Fruit fly (Drosophila melanogaster) whole organism, embryonic: Measurements from ENCODE around the gene Ccz1.

Source experiments
- ATbp ChIP-seq: fragments of 200-800 bp; sonication (Bioruptor generic); optimal IDR thresholded peaks from 2 replicates; lab custom pipeline; 2017; ENCODE audit warnings: missing biosample characterization, mild to moderate bottlenecking, missing genetic modification characterization, missing genetic modification reagents
- Bgb ChIP-seq: fragments of 200-800 bp; sonication (Bioruptor generic); IDR thresholded peaks from 2 replicates; pipeline ENCODE4 v1.3.6; 2022; ENCODE audit warnings: missing biosample characterization, missing genetic modification characterization; ENCODE audit not compliant: partially characterized antibody
- CG11398 ChIP-seq: fragments of 200-800 bp; sonication (Bioruptor generic); optimal IDR thresholded peaks from 2 replicates; lab custom pipeline; 2016; ENCODE audit warnings: missing biosample characterization, missing genetic modification characterization
- CG11723 ChIP-seq: fragments of 200-800 bp; sonication (Bioruptor generic); optimal IDR thresholded peaks from 2 replicates; lab custom pipeline; 2017; ENCODE audit warnings: missing biosample characterization, mild to moderate bottlenecking, missing genetic modification characterization
- CG1233 ChIP-seq: fragments of 200-800 bp; sonication (Bioruptor generic); optimal IDR thresholded peaks from 4 replicates; lab custom pipeline; 2018; ENCODE audit warnings: missing biosample characterization, mild to moderate bottlenecking, missing genetic modification characterization
- CG13424 ChIP-seq: fragments of 200-800 bp; sonication (Bioruptor generic); optimal IDR thresholded peaks from 2 replicates; lab custom pipeline; 2019; ENCODE audit warnings: missing biosample characterization, mild to moderate bottlenecking, missing genetic modification characterization, moderate library complexity
- CG14860 ChIP-seq: fragments of 200-800 bp; sonication (Bioruptor generic); IDR thresholded peaks from 3 replicates; pipeline ENCODE4 v1.3.6; 2022; ENCODE audit warnings: missing biosample characterization, missing genetic modification characterization; ENCODE audit not compliant: partially characterized antibody
- CG16863 ChIP-seq: fragments of 200-800 bp; sonication (Bioruptor generic); optimal IDR thresholded peaks from 3 replicates; lab custom pipeline; 2016; ENCODE audit warnings: missing biosample characterization, missing genetic modification characterization
- CG17361 ChIP-seq: fragments of 200-800 bp; sonication (Bioruptor generic); IDR thresholded peaks from 3 replicates; pipeline ENCODE4 v1.3.6; 2022; ENCODE audit warnings: missing biosample characterization, missing genetic modification characterization
- CG17385 ChIP-seq: fragments of 200-800 bp; sonication (Bioruptor generic); optimal IDR thresholded peaks from 3 replicates; lab custom pipeline; 2018; ENCODE audit warnings: missing biosample characterization, mild to moderate bottlenecking, missing genetic modification characterization
- CG30403 ChIP-seq: fragments of 200-800 bp; sonication (Bioruptor generic); optimal IDR thresholded peaks from 3 replicates; lab custom pipeline; 2016; ENCODE audit warnings: missing biosample characterization, missing genetic modification characterization
- CG34376 ChIP-seq: fragments of 200-800 bp; sonication (Bioruptor generic); optimal IDR thresholded peaks from 2 replicates; lab custom pipeline; 2018; ENCODE audit warnings: missing biosample characterization, mild to moderate bottlenecking, missing genetic modification characterization
- CG5245 ChIP-seq: fragments of 200-800 bp; sonication (Bioruptor generic); optimal IDR thresholded peaks from 3 replicates; lab custom pipeline; 2016; ENCODE audit warnings: missing biosample characterization, missing genetic modification characterization
- CG6791 ChIP-seq: fragments of 200-800 bp; sonication (Bioruptor generic); IDR thresholded peaks from 3 replicates; pipeline ENCODE4 v1.3.6; 2022; ENCODE audit warnings: missing biosample characterization, missing genetic modification characterization; ENCODE audit not compliant: partially characterized antibody
- CG7786 ChIP-seq: fragments of 200-800 bp; sonication (Bioruptor generic); optimal IDR thresholded peaks from 2 replicates; lab custom pipeline; 2016; ENCODE audit warnings: missing biosample characterization, missing genetic modification characterization
- CG7987 ChIP-seq: fragments of 200-800 bp; sonication (Bioruptor generic); optimal IDR thresholded peaks from 2 replicates; lab custom pipeline; 2018; ENCODE audit warnings: missing biosample characterization, mild to moderate bottlenecking, missing genetic modification characterization, moderate library complexity
- CG8290 ChIP-seq, 3 experiments: fragments of 200-800 bp; sonication (Bioruptor generic); optimal IDR thresholded peaks; 2 replicates each; lab custom pipeline; 2016 to 2019; ENCODE audit warnings: missing biosample characterization in 3 of 3, missing genetic modification characterization in 3 of 3, mild to moderate bottlenecking in 2 of 3, moderate library complexity in 1 of 3
- CG9215 ChIP-seq: fragments of 200-800 bp; sonication (Bioruptor generic); IDR thresholded peaks from 2 replicates; pipeline ENCODE4 v1.3.6; 2022; ENCODE audit warnings: missing biosample characterization, missing genetic modification characterization
- Camta ChIP-seq: fragments of 200-800 bp; sonication (Bioruptor generic); optimal IDR thresholded peaks from 2 replicates; lab custom pipeline; 2016; ENCODE audit warnings: missing biosample characterization, missing genetic modification characterization
- Dll ChIP-seq: fragments of 200-800 bp; sonication (Bioruptor generic); IDR thresholded peaks from 4 replicates; pipeline ENCODE4 v1.3.6; 2022; ENCODE audit warnings: missing biosample characterization, missing genetic modification characterization; ENCODE audit not compliant: partially characterized antibody
- H15 ChIP-seq: fragments of 200-800 bp; sonication (Bioruptor generic); IDR thresholded peaks from 3 replicates; pipeline ENCODE4 v1.3.6; 2022; ENCODE audit warnings: missing biosample characterization, missing genetic modification characterization
- Lpt ChIP-seq: fragments of >200 bp; optimal IDR thresholded peaks from 2 replicates; lab custom pipeline; 2018; ENCODE audit warnings: missing biosample characterization, missing genetic modification characterization
- Max ChIP-seq: fragments of 200-800 bp; sonication (Bioruptor generic); optimal IDR thresholded peaks from 2 replicates; lab custom pipeline; 2016; ENCODE audit warnings: missing biosample characterization, mild to moderate bottlenecking, missing genetic modification characterization
- Spps ChIP-seq: fragments of 200-800 bp; sonication (Bioruptor generic); optimal IDR thresholded peaks from 2 replicates; lab custom pipeline; 2018; ENCODE audit warnings: missing biosample characterization, mild to moderate bottlenecking, missing genetic modification characterization
- Trl ChIP-seq, 3 experiments: fragments of >200 bp in 2 of 3; fragments of 200-800 bp in 1 of 3; sonication (Bioruptor generic) in 1 of 3; optimal IDR thresholded peaks; 2 replicates in 1 of 3; 3 replicates in 2 of 3; lab custom pipeline; 2016 to 2017; ENCODE audit warnings: missing biosample characterization in 1 of 3, missing genetic modification characterization in 1 of 3
- Usf ChIP-seq: fragments of 200-800 bp; sonication (Bioruptor generic); optimal IDR thresholded peaks from 2 replicates; lab custom pipeline; 2017; ENCODE audit warnings: missing genotype, missing biosample characterization, missing genetic modification characterization
- aop ChIP-seq: fragments of 200-800 bp; sonication (Bioruptor generic); IDR thresholded peaks from 2 replicates; pipeline ENCODE4 v1.3.6; 2022; ENCODE audit warnings: missing biosample characterization, missing genetic modification characterization
- bsh ChIP-seq, 2 experiments: fragments of 200-800 bp; sonication (Bioruptor generic); optimal IDR thresholded peaks; 2 replicates each; lab custom pipeline; 2017 to 2018; ENCODE audit warnings: mild to moderate bottlenecking in 2 of 2, missing biosample characterization in 2 of 2, missing genetic modification characterization in 2 of 2, moderate library complexity in 1 of 2
- cas ChIP-seq: fragments of 200-800 bp; sonication (Bioruptor generic); IDR thresholded peaks from 2 replicates; pipeline ENCODE4 v1.3.6; 2022; ENCODE audit warnings: missing biosample characterization, missing genetic modification characterization
- chif ChIP-seq, 2 experiments: fragments of 200-800 bp; sonication (Bioruptor generic); optimal IDR thresholded peaks; 3 replicates each; lab custom pipeline; 2016; ENCODE audit warnings: missing biosample characterization in 2 of 2, missing genetic modification characterization in 2 of 2
- chn ChIP-seq: fragments of 200-800 bp; sonication (Bioruptor generic); optimal IDR thresholded peaks from 2 replicates; lab custom pipeline; 2016; ENCODE audit warnings: missing biosample characterization, missing genetic modification characterization
- dimm ChIP-seq: fragments of 200-800 bp; sonication (Bioruptor generic); IDR thresholded peaks from 2 replicates; pipeline ENCODE4 v1.3.6; 2022; ENCODE audit warnings: missing biosample characterization, missing genetic modification characterization
- dmrt99B ChIP-seq: fragments of 200-800 bp; sonication (Bioruptor generic); optimal IDR thresholded peaks from 2 replicates; lab custom pipeline; 2018; ENCODE audit warnings: missing biosample characterization, mild to moderate bottlenecking, missing genetic modification characterization, moderate library complexity
- fd102C ChIP-seq: fragments of 200-800 bp; sonication (Bioruptor generic); optimal IDR thresholded peaks from 2 replicates; lab custom pipeline; 2018; ENCODE audit warnings: missing biosample characterization, mild to moderate bottlenecking, missing genetic modification characterization, moderate library complexity
- fu2 ChIP-seq: fragments of 200-800 bp; sonication (Bioruptor generic); optimal IDR thresholded peaks from 2 replicates; lab custom pipeline; 2016; ENCODE audit warnings: missing biosample characterization, missing genetic modification characterization
- hth ChIP-seq: fragments of >200 bp; optimal IDR thresholded peaks from 2 replicates; lab custom pipeline; 2017; ENCODE audit warnings: inconsistent platforms
- ind ChIP-seq: fragments of 200-800 bp; sonication (Bioruptor generic); optimal IDR thresholded peaks from 3 replicates; lab custom pipeline; 2016; ENCODE audit warnings: missing biosample characterization, missing genetic modification characterization
- kay ChIP-seq: fragments of 200-800 bp; sonication (Bioruptor generic); optimal IDR thresholded peaks from 2 replicates; lab custom pipeline; 2016; ENCODE audit warnings: missing biosample characterization, missing genetic modification characterization
- lmd ChIP-seq: fragments of 200-800 bp; sonication (Bioruptor generic); IDR thresholded peaks from 2 replicates; pipeline ENCODE4 v1.3.6; 2022; ENCODE audit warnings: missing biosample characterization, missing genetic modification characterization
- luna ChIP-seq: fragments of 200-800 bp; sonication (Bioruptor generic); optimal IDR thresholded peaks from 2 replicates; lab custom pipeline; 2016; ENCODE audit warnings: missing biosample characterization, missing genetic modification characterization
- onecut ChIP-seq: fragments of 200-800 bp; sonication (Bioruptor generic); IDR thresholded peaks from 2 replicates; pipeline ENCODE4 v1.3.6; 2022; ENCODE audit warnings: missing biosample characterization, missing genetic modification characterization
- pho ChIP-seq: fragments of 200-800 bp; sonication (Bioruptor generic); optimal IDR thresholded peaks from 2 replicates; lab custom pipeline; 2016; ENCODE audit warnings: missing biosample characterization, missing genetic modification characterization
- pita ChIP-seq: fragments of 200-800 bp; sonication (Bioruptor generic); optimal IDR thresholded peaks from 2 replicates; lab custom pipeline; 2017; ENCODE audit warnings: missing biosample characterization, mild to moderate bottlenecking, missing genetic modification characterization
- scrt ChIP-seq: fragments of 200-800 bp; sonication (Bioruptor generic); optimal IDR thresholded peaks from 2 replicates; lab custom pipeline; 2018; ENCODE audit warnings: missing biosample characterization, mild to moderate bottlenecking, missing genetic modification characterization, moderate library complexity
- sens-2 ChIP-seq: fragments of 200-800 bp; sonication (Bioruptor generic); IDR thresholded peaks from 2 replicates; pipeline ENCODE4 v1.3.6; 2022; ENCODE audit warnings: missing biosample characterization, missing genetic modification characterization
- seq ChIP-seq: fragments of 200-800 bp; sonication (Bioruptor generic); IDR thresholded peaks from 2 replicates; pipeline ENCODE4 v1.3.6; 2022; ENCODE audit warnings: missing biosample characterization, missing genetic modification characterization
- sqz ChIP-seq: fragments of 200-800 bp; sonication (Bioruptor generic); optimal IDR thresholded peaks from 3 replicates; lab custom pipeline; 2018; ENCODE audit warnings: missing biosample characterization, mild to moderate bottlenecking, missing genetic modification characterization
- stc ChIP-seq: fragments of 200-800 bp; sonication (Bioruptor generic); IDR thresholded peaks from 2 replicates; pipeline ENCODE4 v1.3.6; 2022; ENCODE audit warnings: missing biosample characterization, missing genetic modification characterization
- tll ChIP-seq, 2 experiments: fragments of 200-800 bp in 1 of 2; fragments of >200 bp in 1 of 2; sonication (Bioruptor generic) in 1 of 2; optimal IDR thresholded peaks; 2 replicates each; lab custom pipeline; 2017 to 2019; ENCODE audit warnings: missing biosample characterization in 2 of 2, missing genetic modification characterization in 2 of 2, mild to moderate bottlenecking in 1 of 2, moderate library complexity in 1 of 2
- vvl ChIP-seq: fragments of 200-800 bp; sonication (Bioruptor generic); IDR thresholded peaks from 2 replicates; pipeline ENCODE4 v1.3.6; 2022; ENCODE audit warnings: missing biosample characterization, missing genetic modification characterization
- zen2 ChIP-seq: fragments of 200-800 bp; sonication (Bioruptor generic); IDR thresholded peaks from 3 replicates; pipeline ENCODE4 v1.3.6; 2022; ENCODE audit warnings: missing biosample characterization, missing genetic modification characterization; ENCODE audit not compliant: partially characterized antibody

The Ccz1 gene

dm6 chr3L:3868014-3868413, 30.9 kb downstream of the Ccz1 start (continued):
- no peak for TF ChIP-seq pita (GFP tag; lab: Kevin White, UChicago)
- TF ChIP-seq sens-2 (GFP tag; lab: Robert Waterston, UW): no peak
- TF ChIP-seq Spps: no peak
- TF ChIP-seq Bgb: no peak
- TF ChIP-seq CG9215: no peak
- TF ChIP-seq lmd (GFP tag; lab: Robert Waterston, UW): peak; percentile 32; the same call in 1 of the 2 replicates
- TF ChIP-seq kay (GFP tag; lab: Kevin White, UChicago): no peak
- TF ChIP-seq pho (GFP tag; lab: Kevin White, UChicago): no peak
- peak; percentile 24 for TF ChIP-seq chn (GFP tag; lab: Kevin White, UChicago)
- peak; percentile 21 to 54 for TF ChIP-seq bsh (GFP tag; optimal IDR thresholded peaks at IDR 0.05; lab: Kevin White, UChicago)
- no peak for TF ChIP-seq dimm (GFP tag; lab: Robert Waterston, UW)
- TF ChIP-seq chif (GFP tag; optimal IDR thresholded peaks at IDR 0.05; lab: Kevin White, UChicago): peak; percentile 32 to 58
- TF ChIP-seq CG16863: no peak
- TF ChIP-seq Max: no peak
- TF ChIP-seq CG6791: no peak
- TF ChIP-seq ind (GFP tag; lab: Kevin White, UChicago): no peak
- no peak for TF ChIP-seq Usf (GFP tag; lab: Kevin White, UChicago)
- no peak for TF ChIP-seq zen2 (GFP tag; lab: Robert Waterston, UW)
- TF ChIP-seq CG7786 (GFP tag; lab: Kevin White, UChicago): no peak
- TF ChIP-seq CG17385 (GFP tag; lab: Kevin White, UChicago): no peak
- no peak for TF ChIP-seq onecut (GFP tag; lab: Robert Waterston, UW)
- no peak for TF ChIP-seq CG13424
- TF ChIP-seq fd102C (GFP tag; lab: Kevin White, UChicago): peak; percentile 28
- no peak for TF ChIP-seq Camta
- TF ChIP-seq CG8290 (GFP tag; optimal IDR thresholded peaks at IDR 0.05; lab: Kevin White, UChicago): no peak
- TF ChIP-seq CG8290 (tag; optimal IDR thresholded peaks at IDR 0.05; lab: Kevin White, UChicago): no peak
- TF ChIP-seq Dll: no peak
- TF ChIP-seq CG5245 (GFP tag; lab: Kevin White, UChicago): no peak
- no peak for TF ChIP-seq cas (GFP tag; lab: Robert Waterston, UW)
- no peak for TF ChIP-seq dmrt99B (tag; lab: Kevin White, UChicago)
- no peak for TF ChIP-seq CG14860 (GFP tag; lab: Robert Waterston, UW)
- TF ChIP-seq vvl (GFP tag; lab: Robert Waterston, UW): peak; percentile 48; the same call in 1 of the 2 replicates
- TF ChIP-seq Lpt (GFP tag; lab: Kevin White, UChicago): no peak
- no peak for TF ChIP-seq CG11398 (GFP tag; lab: Kevin White, UChicago)
- no peak for TF ChIP-seq scrt
- no peak for TF ChIP-seq stc (GFP tag; lab: Robert Waterston, UW)
- no peak for TF ChIP-seq seq (GFP tag; lab: Robert Waterston, UW)
- TF ChIP-seq hth: no peak
- no peak for TF ChIP-seq ATbp (GFP tag; lab: Kevin White, UChicago)
- TF ChIP-seq aop: no peak
- no peak for TF ChIP-seq CG34376 (GFP tag; lab: Kevin White, UChicago)
- TF ChIP-seq H15: no peak
- TF ChIP-seq tll (GFP tag; optimal IDR thresholded peaks at IDR 0.05; lab: Kevin White, UChicago): no peak
- no peak for TF ChIP-seq luna (GFP tag; lab: Kevin White, UChicago)
- TF ChIP-seq CG11723: no peak
- TF ChIP-seq sqz (GFP tag; lab: Kevin White, UChicago): no peak
- TF ChIP-seq CG1233 (GFP tag; lab: Kevin White, UChicago): no peak
- no peak for TF ChIP-seq fu2 (GFP tag; lab: Kevin White, UChicago)
- peak; percentile 2 for TF ChIP-seq CG30403 (GFP tag; lab: Kevin White, UChicago)
- no peak for TF ChIP-seq CG7987 (GFP tag; lab: Kevin White, UChicago)
- TF ChIP-seq CG17361: peak; percentile 47; the same call in 2 of the 3 replicates
- TF ChIP-seq Trl (optimal IDR thresholded peaks at IDR 0.05; lab: Kevin White, UChicago): no peak
- no peak for TF ChIP-seq Trl (GFP tag; optimal IDR thresholded peaks at IDR 0.05; lab: Kevin White, UChicago)
